Fruit fly (Drosophila melanogaster) whole organism, pupa: ENCODE results near the gene CG11309.

Experiments
- CG10348 ChIP-seq: fragments of 200-800 bp; sonication (Bioruptor generic); IDR thresholded peaks from 2 replicates; pipeline ENCODE4 v1.3.6; 2022; ENCODE audit warnings: missing biosample characterization, missing genetic modification characterization
- CG12605 ChIP-seq: fragments of 200-800 bp; sonication (Bioruptor generic); IDR thresholded peaks from 2 replicates; pipeline ENCODE4 v1.3.6; 2022; ENCODE audit warnings: missing biosample characterization, missing genetic modification characterization
- CG13204 ChIP-seq: fragments of 200-800 bp; sonication (Bioruptor generic); optimal IDR thresholded peaks from 2 replicates; lab custom pipeline; 2018; ENCODE audit warnings: missing biosample characterization, mild to moderate bottlenecking, missing genetic modification characterization, moderate library complexity
- CG14655 ChIP-seq: fragments of 200-800 bp; sonication (Bioruptor generic); optimal IDR thresholded peaks from 3 replicates; lab custom pipeline; 2017; ENCODE audit warnings: mild to moderate bottlenecking, missing biosample characterization, missing genetic modification reagents, missing genetic modification characterization
- CG15710 ChIP-seq: fragments of 200-800 bp; sonication (Bioruptor generic); optimal IDR thresholded peaks from 2 replicates; lab custom pipeline; 2018; ENCODE audit warnings: missing biosample characterization, mild to moderate bottlenecking, missing genetic modification characterization, moderate library complexity
- CG17806 ChIP-seq: fragments of 200-800 bp; sonication (Bioruptor generic); optimal IDR thresholded peaks from 2 replicates; lab custom pipeline; 2018; ENCODE audit warnings: missing biosample characterization, mild to moderate bottlenecking, missing genetic modification characterization, moderate library complexity
- CG32121 ChIP-seq: fragments of 200-800 bp; sonication (Bioruptor generic); IDR thresholded peaks from 2 replicates; pipeline ENCODE4 v1.3.6; 2022; ENCODE audit warnings: missing biosample characterization, missing genetic modification characterization
- CG34367 ChIP-seq: fragments of 200-800 bp; sonication (Bioruptor generic); optimal IDR thresholded peaks from 2 replicates; lab custom pipeline; 2018; ENCODE audit warnings: missing biosample characterization, mild to moderate bottlenecking, missing genetic modification characterization
- CG4496 ChIP-seq: fragments of 200-800 bp; sonication (Bioruptor generic); IDR thresholded peaks from 3 replicates; pipeline ENCODE4 v1.3.6; 2022; ENCODE audit warnings: missing biosample characterization, missing genetic modification characterization
- CG8159 ChIP-seq: fragments of 200-800 bp; sonication (Bioruptor generic); optimal IDR thresholded peaks from 3 replicates; lab custom pipeline; 2018; ENCODE audit warnings: missing biosample characterization, mild to moderate bottlenecking, missing genetic modification characterization, moderate library complexity
- CG8301 ChIP-seq: fragments of 200-800 bp; sonication (Bioruptor generic); optimal IDR thresholded peaks from 2 replicates; lab custom pipeline; 2018; ENCODE audit warnings: missing biosample characterization, mild to moderate bottlenecking, missing genetic modification characterization
- CG9948 ChIP-seq: fragments of 200-800 bp; sonication (Bioruptor generic); optimal IDR thresholded peaks from 2 replicates; lab custom pipeline; 2018; ENCODE audit warnings: missing biosample characterization, mild to moderate bottlenecking, missing genetic modification characterization, moderate library complexity
- D1 ChIP-seq: fragments of 200-800 bp; sonication (Bioruptor generic); optimal IDR thresholded peaks from 2 replicates; lab custom pipeline; 2018; ENCODE audit warnings: missing biosample characterization, mild to moderate bottlenecking, missing genetic modification characterization, moderate library complexity
- EcR ChIP-seq: fragments of 200-800 bp; sonication (Bioruptor generic); optimal IDR thresholded peaks from 3 replicates; lab custom pipeline; 2019; ENCODE audit warnings: missing biosample characterization, missing genetic modification characterization, mild to moderate bottlenecking, moderate library complexity, missing genetic modification reagents
- Ets98B ChIP-seq: fragments of 200-800 bp; sonication (Bioruptor generic); IDR thresholded peaks from 2 replicates; pipeline ENCODE4 v1.3.6; 2022; ENCODE audit warnings: missing biosample characterization, missing genetic modification characterization
- Pif1A ChIP-seq: fragments of 200-800 bp; sonication (Bioruptor generic); optimal IDR thresholded peaks from 3 replicates; lab custom pipeline; 2016; ENCODE audit warnings: missing biosample characterization, missing genetic modification characterization
- Pif1B ChIP-seq: fragments of 200-800 bp; sonication (Bioruptor generic); optimal IDR thresholded peaks from 3 replicates; lab custom pipeline; 2016; ENCODE audit warnings: missing biosample characterization, missing genetic modification characterization
- Snoo ChIP-seq: fragments of 200-800 bp; sonication (Bioruptor generic); optimal IDR thresholded peaks from 3 replicates; lab custom pipeline; 2017; ENCODE audit warnings: missing biosample characterization, mild to moderate bottlenecking, missing genetic modification characterization, inconsistent platforms
- fd96Ca ChIP-seq: fragments of 200-800 bp; sonication (Bioruptor generic); IDR thresholded peaks from 3 replicates; pipeline ENCODE4 v1.3.6; 2022; ENCODE audit warnings: missing biosample characterization, missing genetic modification characterization
- gl ChIP-seq: fragments of 200-800 bp; sonication (Bioruptor generic); optimal IDR thresholded peaks from 2 replicates; lab custom pipeline; 2018; ENCODE audit warnings: missing biosample characterization, mild to moderate bottlenecking, missing genetic modification characterization
- rn ChIP-seq: fragments of 200-800 bp; sonication (Bioruptor generic); IDR thresholded peaks from 2 replicates; pipeline ENCODE4 v1.3.6; 2022; ENCODE audit warnings: missing biosample characterization, missing genetic modification characterization

CG11309 gene

dm6 chr3L:21252932-21253760 lies 51.3 kb downstream of the CG11309 start:
- TF ChIP-seq CG8301 (tag; lab: Kevin White, UChicago) (peak; percentile 50), Ets98B (no peak), CG9948 (tag; lab: Kevin White, UChicago) (peak; percentile 91), CG15710 (tag; lab: Kevin White, UChicago) (peak; percentile 66), CG12605 (no peak), Snoo (tag; lab: Kevin White, UChicago) (no peak), CG17806 (tag; lab: Kevin White, UChicago) (peak; percentile 88), Pif1B (GFP tag; lab: Kevin White, UChicago) (peak; percentile 43), CG34367 (tag; lab: Kevin White, UChicago) (peak; percentile 60), CG8159 (peak; percentile 89), CG4496 (GFP tag; lab: Robert Waterston, UW) (peak; percentile 6; the same call in 1 of the 3 replicates), EcR (peak; percentile 99), D1 (tag; lab: Kevin White, UChicago) (peak; percentile 63), fd96Ca (no peak), gl (tag; lab: Kevin White, UChicago) (no peak), CG13204 (peak; percentile 98), CG32121 (GFP tag; lab: Robert Waterston, UW) (no peak), CG14655 (GFP tag; lab: Kevin White, UChicago) (peak; percentile 71), CG10348 (GFP tag; lab: Robert Waterston, UW) (no peak), rn (GFP tag; lab: Robert Waterston, UW) (no peak), Pif1A (GFP tag; lab: Kevin White, UChicago) (peak; percentile 60)

dm6 chr3L:21252525-21252924 lies 51.9 kb downstream of the CG11309 start:
- peak; percentile 32 for TF ChIP-seq Snoo (tag; lab: Kevin White, UChicago)
- peak; percentile 74 for TF ChIP-seq CG13204
- peak; percentile 93 for TF ChIP-seq EcR
- TF ChIP-seq CG12605: no peak
- peak; percentile 12; the same call in 1 of the 3 replicates for TF ChIP-seq CG4496 (GFP tag; lab: Robert Waterston, UW)
- no peak for TF ChIP-seq CG14655 (GFP tag; lab: Kevin White, UChicago)
- peak; percentile 34 for TF ChIP-seq CG32121 (GFP tag; lab: Robert Waterston, UW)
